Fruit fly (Drosophila melanogaster): ENCODE results near the gene CG14710.

DNA sequence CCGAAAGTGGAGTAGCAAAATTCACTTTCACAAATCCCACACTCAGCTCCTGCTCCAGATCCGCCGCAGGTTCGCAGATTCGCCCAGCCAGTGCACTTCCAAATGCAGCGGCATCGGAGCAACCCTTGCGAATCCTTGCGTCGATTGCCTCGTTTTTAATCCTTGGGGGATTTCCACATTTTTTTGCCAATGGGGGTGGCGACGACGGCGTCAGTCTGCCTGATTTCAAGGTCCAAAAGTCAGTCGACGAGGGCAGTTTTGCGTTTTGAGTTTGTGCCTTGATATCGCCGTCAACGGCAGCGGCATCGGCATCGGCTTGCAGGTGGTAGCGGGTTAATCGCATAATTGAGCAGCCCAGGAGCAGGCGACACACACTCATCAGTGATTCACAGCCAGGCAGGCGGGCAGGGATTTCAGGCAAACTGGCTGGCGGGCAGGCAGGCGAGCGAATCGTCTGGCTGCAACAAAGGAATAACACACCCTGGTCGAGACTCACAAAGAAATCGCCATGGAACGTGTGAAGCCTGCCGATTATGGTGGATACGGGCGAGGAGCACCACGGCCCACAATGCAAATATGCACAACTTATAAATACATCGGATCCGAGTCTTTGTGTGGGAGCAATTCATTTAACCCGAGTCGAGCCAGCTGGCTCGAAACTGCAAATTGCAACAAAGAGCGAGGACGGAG, 4.3 kb upstream of the CG14710 start:
- TF ChIP-seq CG30431 (GFP tag; optimal IDR thresholded peaks at IDR 0.05) = no peak
- TF ChIP-seq hth (optimal IDR thresholded peaks at IDR 0.05) = no peak
- TF ChIP-seq Elba2 (GFP tag; optimal IDR thresholded peaks at IDR 0.05) = no peak
